Worm (Caenorhabditis elegans): ENCODE measurements around the gene nhr-66.

- TF ChIP-seq ceh-8 (GFP tag; optimal IDR thresholded peaks at IDR 0.05) (no peak), elt-2 (tag; optimal IDR thresholded peaks at IDR 0.05) (peak; percentile 58), egl-27 (tag; optimal IDR thresholded peaks at IDR 0.05) (no peak), lsy-2 (tag; optimal IDR thresholded peaks at IDR 0.05) (peak in 1 of 2 experiments; percentile 37), ztf-4 (tag; optimal IDR thresholded peaks at IDR 0.05) (no peak)
Measured at ce11 chrIV:8225357-8225756, 11.0 kb downstream of the nhr-66 start, which contains the start of gene serp-1.2.

Measured in whole organism, L1 larva.